Worm (Caenorhabditis elegans) whole organism, L4/young adult: ENCODE measurements around the gene grd-9.

Source experiments
- dao-5 ChIP-seq: sonication (generic microtip); optimal IDR thresholded peaks from 2 replicates; lab custom pipeline; 2016; ENCODE audit warnings: missing genotype, missing genetic modification characterization, moderate library complexity, missing compliant biosample characterization
- him-1 ChIP-seq: sonication (generic microtip); optimal IDR thresholded peaks from 2 replicates; lab custom pipeline; 2016; ENCODE audit warnings: missing genotype, missing genetic modification reagents, missing genetic modification characterization, missing compliant biosample characterization

ce11 chrV:5846729-5847128 is 48.4 kb upstream of the grd-9 start:
- TF ChIP-seq dao-5 (tag; lab: Kevin White, UChicago) (no peak), him-1 (tag; lab: Kevin White, UChicago) (no peak)
